Fruit fly (Drosophila melanogaster) whole organism, larva: Measurements from ENCODE around the gene CG9175.

Experiments
- noc ChIP-seq: fragments of 200-800 bp; sonication (Bioruptor generic); optimal IDR thresholded peaks from 3 replicates; lab custom pipeline; 2019; ENCODE audit warnings: missing biosample characterization, mild to moderate bottlenecking, missing genetic modification characterization, moderate library complexity

CG9175 gene

DNA sequence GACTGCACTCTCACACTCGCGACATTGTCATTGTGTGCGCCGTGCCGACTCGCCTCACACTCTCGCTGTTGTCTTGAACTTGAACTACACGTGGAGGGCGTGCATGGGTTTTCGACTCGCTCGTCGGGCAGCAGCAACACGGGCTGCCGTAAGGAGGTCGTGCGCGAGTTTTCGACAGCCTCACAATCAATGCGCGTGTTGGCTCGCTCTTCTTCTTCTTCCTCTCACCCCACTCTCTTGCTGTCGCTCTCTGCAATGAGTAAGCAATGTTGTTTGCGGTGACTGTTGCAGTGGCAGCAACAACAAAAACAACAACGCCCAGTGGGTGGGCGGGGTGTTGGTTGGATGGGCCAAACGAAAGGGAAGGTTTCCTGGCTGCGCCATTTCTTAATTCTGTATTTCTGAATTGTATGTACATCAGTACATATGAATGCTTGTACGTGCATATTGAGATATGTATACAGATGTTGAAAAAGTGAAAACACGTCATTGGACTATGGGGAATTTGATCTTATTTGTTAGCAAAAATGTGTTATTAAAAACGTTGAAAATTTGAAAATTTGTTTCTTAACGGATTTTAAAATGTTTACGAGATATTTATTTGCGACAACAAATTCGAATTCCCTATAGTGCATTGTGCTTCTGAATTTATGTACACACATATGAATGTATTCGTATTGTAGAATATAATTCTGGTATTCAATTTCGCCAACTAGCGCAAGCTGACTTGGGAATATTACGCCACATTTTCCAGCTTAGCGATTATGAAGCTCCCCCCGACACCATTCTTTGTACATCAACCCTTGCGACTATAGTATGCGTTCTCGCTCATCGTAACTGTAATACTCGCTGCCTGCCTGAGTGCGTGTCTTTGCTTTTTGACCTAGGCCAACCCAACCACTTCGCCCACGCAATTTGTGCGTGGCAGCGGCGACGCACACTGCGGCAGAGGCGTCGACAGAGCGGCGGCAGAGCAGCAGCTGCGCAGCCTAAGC, 10.1 kb downstream of the CG9175 start:
- peak; percentile 65 for TF ChIP-seq noc (tag; lab: Kevin White, UChicago)

- TF ChIP-seq noc (tag; lab: Kevin White, UChicago): no peak
Observed at dm6 chr2L:6087685-6088084, 11.1 kb downstream of the CG9175 start.

DNA sequence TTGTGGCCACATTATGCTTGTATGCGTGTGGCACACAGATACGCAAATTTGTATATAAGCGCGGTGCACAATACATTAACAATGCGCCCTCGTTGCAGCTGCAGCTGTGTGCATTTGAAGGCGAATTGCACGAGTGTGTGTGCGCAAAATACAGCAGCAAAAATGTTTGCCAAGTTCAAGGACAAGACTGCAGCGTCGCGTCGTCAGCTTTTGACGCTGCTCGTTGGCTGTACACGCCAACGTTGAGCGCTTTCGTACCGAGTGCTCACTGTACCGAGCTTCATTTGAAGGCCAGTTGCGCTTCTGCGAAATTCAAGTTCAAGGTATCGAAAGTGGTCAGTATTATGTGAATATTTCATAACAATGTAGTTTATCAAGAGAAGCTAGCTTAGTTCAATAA, 12.0 kb downstream of the CG9175 start:
- no peak for TF ChIP-seq noc (tag; lab: Kevin White, UChicago)

DNA sequence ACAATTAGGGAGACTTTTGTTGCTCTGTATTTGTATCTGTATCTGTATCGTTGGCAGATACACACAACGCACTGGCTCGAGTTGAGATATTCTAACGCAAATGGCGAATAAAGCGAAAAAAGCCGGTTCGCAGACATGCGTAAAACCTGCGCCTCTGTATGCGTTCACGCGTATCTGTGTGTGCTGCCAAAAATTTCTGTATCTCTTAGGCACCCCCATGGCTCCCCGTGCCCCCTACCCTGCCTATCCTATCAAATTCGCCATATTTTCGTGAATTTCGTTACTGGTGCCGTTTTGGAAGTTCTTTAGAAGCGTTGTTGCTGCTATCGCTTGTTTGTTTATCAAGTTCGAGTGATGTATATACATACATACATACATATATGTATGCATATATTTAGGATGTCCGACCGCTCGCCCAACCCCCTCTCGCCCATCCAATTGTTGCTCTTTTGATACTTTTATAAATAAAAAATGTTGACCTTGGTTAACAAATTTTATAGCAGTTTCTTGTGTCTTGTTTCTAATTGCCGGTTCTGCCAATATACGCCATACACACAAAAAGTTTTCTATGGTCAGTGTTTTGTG, 12.9 kb downstream of the CG9175 start:
- peak; percentile 58 for TF ChIP-seq noc (tag; lab: Kevin White, UChicago)

- no peak for TF ChIP-seq noc (tag; lab: Kevin White, UChicago)
Observed at dm6 chr2L:6084694-6085093, 14.1 kb downstream of the CG9175 start.

DNA sequence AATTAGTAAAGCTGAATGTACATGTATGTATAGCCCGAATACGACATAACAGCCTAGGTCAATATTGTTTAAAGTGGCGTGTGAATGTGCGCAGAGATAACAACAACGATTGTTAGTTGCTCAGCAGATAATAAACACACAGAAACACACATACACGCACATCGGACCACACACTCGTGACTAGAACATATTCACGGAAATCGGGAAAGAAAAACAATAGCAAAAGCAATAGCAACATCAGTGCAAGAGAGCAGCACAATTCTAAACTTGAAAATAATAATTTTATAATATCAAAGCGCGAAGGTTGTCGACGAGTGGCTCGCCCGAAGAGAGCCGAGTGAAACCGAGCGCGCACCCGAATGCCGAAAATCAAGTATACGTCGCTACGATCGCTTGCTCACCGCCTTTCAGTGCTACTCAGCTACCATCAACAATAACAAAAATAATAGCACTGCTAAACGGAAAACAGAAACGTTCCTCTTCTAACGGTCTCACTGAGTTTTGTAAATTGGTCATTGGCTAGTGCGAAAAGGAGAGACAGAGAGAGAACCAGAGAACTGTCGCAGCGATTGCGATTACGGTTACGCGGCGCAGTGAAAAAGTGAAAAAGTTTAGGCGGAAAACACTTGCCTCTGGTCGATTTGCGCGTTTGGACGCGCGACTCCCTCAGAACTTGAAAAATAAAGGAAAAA, 15.7 kb downstream of the CG9175 start:
- TF ChIP-seq noc (tag; lab: Kevin White, UChicago): peak; percentile 54

DNA sequence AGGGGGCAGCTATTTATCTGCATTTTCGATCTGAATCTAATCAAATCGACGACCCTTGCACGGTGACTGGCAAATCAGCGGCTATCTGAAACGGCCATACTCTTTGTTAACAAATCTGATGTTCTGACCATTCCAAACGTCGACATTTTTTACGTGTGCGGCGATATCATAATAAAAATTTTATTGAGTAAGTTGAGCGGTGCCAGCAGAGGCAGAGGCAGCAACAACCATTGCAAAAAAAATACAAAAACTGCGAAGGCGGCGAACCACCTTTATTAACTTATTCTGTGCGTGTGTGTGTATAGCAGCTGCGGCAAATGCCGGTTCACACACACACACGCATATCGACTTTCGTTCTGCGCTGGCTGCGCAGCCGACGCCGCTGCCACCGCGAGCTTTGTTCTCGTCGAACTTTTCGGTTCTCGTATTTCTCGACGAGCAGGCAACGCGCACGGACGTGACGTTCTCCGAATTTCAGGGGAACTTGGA, 16.6 kb downstream of the CG9175 start, which contains the start of gene Kr-h1:
Kr-h1 (plus strand) TSS at position 447 of the 489 bp plus-strand sequence.
- TF ChIP-seq noc (tag; lab: Kevin White, UChicago): no peak

dm6 chr2L:6081134-6081832, 17.5 kb downstream of the CG9175 start:
- TF ChIP-seq noc (tag; lab: Kevin White, UChicago): no peak

DNA sequence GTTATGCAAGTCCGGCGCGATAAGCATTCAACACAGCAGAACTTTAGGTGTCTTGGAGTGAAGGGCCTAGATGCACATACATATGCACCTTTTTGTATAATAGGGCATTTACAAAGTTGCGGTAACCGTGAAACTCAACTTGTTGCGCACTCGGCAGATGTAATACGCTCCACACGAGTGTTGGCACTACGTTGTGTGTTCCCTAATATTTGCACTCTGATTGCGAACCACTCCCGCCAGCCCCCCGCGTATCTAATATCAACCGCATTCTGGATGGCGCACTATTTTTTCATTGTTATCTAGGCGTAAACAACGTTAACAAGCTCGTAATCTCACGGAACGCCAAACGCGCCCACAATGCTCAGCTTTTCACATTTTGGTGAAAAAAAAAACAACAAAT, 18.4 kb downstream of the CG9175 start:
- TF ChIP-seq noc (tag; lab: Kevin White, UChicago): no peak

dm6 chr2L:6078757-6079351, 19.9 kb downstream of the CG9175 start:
- TF ChIP-seq noc (tag; lab: Kevin White, UChicago): no peak

DNA sequence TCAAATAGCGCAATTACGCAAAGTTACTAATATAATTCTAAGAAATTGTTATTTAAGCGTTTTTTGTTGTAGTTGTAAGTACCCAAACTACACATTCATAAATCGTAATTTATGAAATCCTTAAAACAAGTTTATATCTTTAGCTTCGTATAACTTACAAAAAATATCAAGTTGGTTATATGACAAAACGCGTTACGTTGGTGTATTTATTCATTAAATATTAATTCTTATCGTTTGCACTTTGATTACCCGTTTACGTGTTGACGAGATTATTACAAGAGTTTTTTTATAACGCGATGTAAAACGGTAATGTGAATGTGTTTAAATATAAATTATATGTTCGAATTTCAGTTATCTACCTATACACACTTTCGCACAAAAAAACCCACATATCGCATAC, 21.1 kb downstream of the CG9175 start:
- no peak for TF ChIP-seq noc (tag; lab: Kevin White, UChicago)

- no peak for TF ChIP-seq noc (tag; lab: Kevin White, UChicago)
Observed at dm6 chr2L:6076829-6077364, 21.9 kb downstream of the CG9175 start.

- TF ChIP-seq noc (tag; lab: Kevin White, UChicago): no peak
Observed at dm6 chr2L:6076143-6076542, 22.6 kb downstream of the CG9175 start.

- no peak for TF ChIP-seq noc (tag; lab: Kevin White, UChicago)
Observed at dm6 chr2L:6075345-6075744, 23.4 kb downstream of the CG9175 start.

- no peak for TF ChIP-seq noc (tag; lab: Kevin White, UChicago)
Observed at dm6 chr2L:6074314-6074713, 24.5 kb downstream of the CG9175 start.
